Worm (Caenorhabditis elegans): ENCODE results near the gene nlp-36.
"Not testable (repeated sequence)": the region's sequence is repeated elsewhere in the genome, so short reads cannot be mapped to it uniquely, and the experiment has no call there.

- TF ChIP-seq C17E4.6 (GFP tag; IDR thresholded peaks at IDR 0.05); hrde-1 (tag; optimal IDR thresholded peaks at IDR 0.05; ENCODE audit: borderline replicate concordance); pbrm-1 (GFP tag; IDR thresholded peaks at IDR 0.05); snpc-4 (GFP tag; optimal IDR thresholded peaks at IDR 0.05); Y56A3A.18 (GFP tag; IDR thresholded peaks at IDR 0.05); akir-1 (GFP tag; optimal IDR thresholded peaks at IDR 0.05); zfh-2 (GFP tag; conservative IDR thresholded peaks at IDR 0.05); lag-1 (GFP tag; IDR thresholded peaks at IDR 0.05): not testable (repeated sequence)
- TF ChIP-seq snpc-4 (tag; optimal IDR thresholded peaks at IDR 0.05): peak in 2 of 4 experiments; percentile 32 to 70
Observed at ce11 chrIII:9445699-9446098, 42.8 kb upstream of the nlp-36 start.
